Worm (Caenorhabditis elegans) whole organism, L2 larva: ENCODE measurements around the gene F40A3.3.

Experiments
- C34F6.9 ChIP-seq: fragments of 150-350 bp; optimal IDR thresholded peaks from 2 replicates; lab custom pipeline; 2014; ENCODE audit warnings: missing biosample characterization, missing genetic modification characterization
- F13H6.1 ChIP-seq: sonication (generic microtip); optimal IDR thresholded peaks from 2 replicates; lab custom pipeline; 2016; ENCODE audit warnings: missing genetic modification characterization, missing compliant biosample characterization
- R02D3.7 ChIP-seq: fragments of 150-350 bp; optimal IDR thresholded peaks from 2 replicates; lab custom pipeline; 2014; ENCODE audit warnings: missing biosample characterization, missing genetic modification characterization
- Y55F3AM.14 ChIP-seq: fragments of 200-800 bp; sonication (Bioruptor generic); optimal IDR thresholded peaks from 2 replicates; lab custom pipeline; 2018; ENCODE audit warnings: mild to moderate bottlenecking, missing genetic modification characterization, missing compliant biosample characterization
- ceh-82 ChIP-seq: fragments of 150-350 bp; optimal IDR thresholded peaks from 2 replicates; lab custom pipeline; 2014; ENCODE audit warnings: missing biosample characterization, missing genetic modification characterization
- dmd-4 ChIP-seq: sonication (generic microtip); optimal IDR thresholded peaks from 2 replicates; lab custom pipeline; 2017; ENCODE audit warnings: missing biosample characterization, missing genetic modification characterization
- egl-27 ChIP-seq: sonication (generic microtip); optimal IDR thresholded peaks from 3 replicates; lab custom pipeline; 2017; ENCODE audit warnings: missing biosample characterization, missing genetic modification reagents, missing genetic modification characterization
- elt-1 ChIP-seq: fragments of 150-350 bp; optimal IDR thresholded peaks from 2 replicates; lab custom pipeline; 2014; ENCODE audit warnings: missing biosample characterization, missing genetic modification characterization
- fos-1 ChIP-seq: fragments of 150-350 bp; optimal IDR thresholded peaks from 2 replicates; lab custom pipeline; 2014; ENCODE audit warnings: missing biosample characterization, missing genetic modification characterization
- gmeb-1 ChIP-seq: fragments of 150-350 bp; optimal IDR thresholded peaks from 2 replicates; lab custom pipeline; 2014; ENCODE audit warnings: missing biosample characterization, missing genetic modification characterization
- lin-11 ChIP-seq: fragments of 150-350 bp; sonication (generic microtip); optimal IDR thresholded peaks from 2 replicates; lab custom pipeline; 2014; ENCODE audit warnings: missing biosample characterization, missing genetic modification characterization, inconsistent platforms, mixed read lengths
- lin-13 ChIP-seq: fragments of 150-350 bp; optimal IDR thresholded peaks from 2 replicates; lab custom pipeline; 2014; ENCODE audit warnings: missing biosample characterization, missing genetic modification reagents, missing genetic modification characterization
- lin-39 ChIP-seq: fragments of 150-350 bp; optimal IDR thresholded peaks from 2 replicates; lab custom pipeline; 2014; ENCODE audit warnings: missing biosample characterization, missing genetic modification reagents, missing genetic modification characterization
- lsy-2 ChIP-seq, 2 experiments: fragments of 150-350 bp in 1 of 2; sonication (generic microtip) in 1 of 2; optimal IDR thresholded peaks; 2 replicates each; lab custom pipeline; 2014 to 2017; ENCODE audit warnings: missing biosample characterization in 2 of 2, missing genetic modification characterization in 2 of 2
- mab-5 ChIP-seq: fragments of 150-350 bp; optimal IDR thresholded peaks from 2 replicates; lab custom pipeline; 2014; ENCODE audit warnings: missing biosample characterization, missing genetic modification characterization
- mdl-1 ChIP-seq, 2 experiments: fragments of 150-350 bp in 1 of 2; sonication (generic microtip) in 1 of 2; optimal IDR thresholded peaks; 2 replicates each; lab custom pipeline; 2017; ENCODE audit warnings: missing biosample characterization in 2 of 2, missing genetic modification characterization in 2 of 2
- nhr-11 ChIP-seq: fragments of 150-350 bp; optimal IDR thresholded peaks from 2 replicates; lab custom pipeline; 2014; ENCODE audit warnings: missing biosample characterization, missing genetic modification characterization
- nhr-21 ChIP-seq: fragments of 150-350 bp; optimal IDR thresholded peaks from 2 replicates; lab custom pipeline; 2014; ENCODE audit warnings: missing biosample characterization, missing genetic modification characterization
- nhr-23 ChIP-seq: fragments of 150-350 bp; optimal IDR thresholded peaks from 2 replicates; lab custom pipeline; 2014; ENCODE audit warnings: missing biosample characterization, missing genetic modification reagents, missing genetic modification characterization
- nhr-237 ChIP-seq: fragments of 150-350 bp; optimal IDR thresholded peaks from 2 replicates; lab custom pipeline; 2014; ENCODE audit warnings: missing biosample characterization, missing genetic modification characterization
- nhr-6 ChIP-seq: fragments of 150-350 bp; optimal IDR thresholded peaks from 2 replicates; lab custom pipeline; 2014; ENCODE audit warnings: missing biosample characterization, missing genetic modification characterization
- sem-4 ChIP-seq: fragments of 150-350 bp; optimal IDR thresholded peaks from 2 replicates; lab custom pipeline; 2014; ENCODE audit warnings: missing biosample characterization, missing genetic modification reagents, missing genetic modification characterization
- sma-3 ChIP-seq: sonication (generic microtip); optimal IDR thresholded peaks from 2 replicates; lab custom pipeline; 2016; ENCODE audit warnings: missing genetic modification reagents, missing genetic modification characterization, missing compliant biosample characterization
- snpc-4 ChIP-seq: fragments of 150-350 bp; optimal IDR thresholded peaks from 2 replicates; lab custom pipeline; 2014; ENCODE audit warnings: missing biosample characterization, missing genetic modification characterization
- unc-39 ChIP-seq: fragments of 150-350 bp; optimal IDR thresholded peaks from 2 replicates; lab custom pipeline; 2014; ENCODE audit warnings: missing biosample characterization, missing genetic modification characterization
- zag-1 ChIP-seq: fragments of 150-350 bp; optimal IDR thresholded peaks from 2 replicates; lab custom pipeline; 2014; ENCODE audit warnings: missing biosample characterization, missing genetic modification characterization
- ztf-11 ChIP-seq: sonication (generic microtip); optimal IDR thresholded peaks from 2 replicates; lab custom pipeline; 2017; ENCODE audit warnings: missing biosample characterization, missing genetic modification characterization

F40A3.3 gene

DNA sequence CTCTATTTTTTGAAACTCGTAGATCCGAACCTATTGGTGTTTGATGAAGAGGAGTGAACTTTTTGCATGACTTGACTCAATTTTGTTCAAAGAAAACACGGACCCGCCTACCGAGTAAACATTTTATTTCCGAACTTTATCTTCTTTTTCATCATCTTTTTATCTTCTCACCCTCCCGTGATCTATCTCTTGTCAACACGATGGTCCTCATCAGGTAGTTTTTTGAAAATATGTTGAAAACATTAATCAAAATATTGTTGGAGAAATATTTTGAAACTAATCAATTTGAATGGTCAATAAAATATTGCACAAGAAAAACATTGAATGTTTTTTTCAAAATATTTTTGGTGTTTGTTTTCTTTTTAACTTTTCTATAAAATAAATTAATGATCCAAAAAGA, 31.2 kb downstream of the F40A3.3 start:
- TF ChIP-seq ceh-82 (tag; lab: Kevin White, UChicago) (no peak), snpc-4 (tag; lab: Kevin White, UChicago) (no peak), nhr-6 (tag; lab: Kevin White, UChicago) (no peak), F13H6.1 (no peak), mab-5 (tag; lab: Kevin White, UChicago) (no peak), ztf-11 (tag; lab: Kevin White, UChicago) (no peak), mdl-1 (tag; optimal IDR thresholded peaks at IDR 0.05; lab: Kevin White, UChicago) (no peak), nhr-23 (tag; lab: Kevin White, UChicago) (no peak), R02D3.7 (tag; lab: Kevin White, UChicago) (no peak), C34F6.9 (tag; lab: Kevin White, UChicago) (no peak), nhr-237 (no peak)

- no peak for TF ChIP-seq R02D3.7 (tag; lab: Kevin White, UChicago)
- no peak for TF ChIP-seq lin-13 (GFP tag; lab: Kevin White, UChicago)
- TF ChIP-seq lin-11 (tag; lab: Kevin White, UChicago), result no peak
- no peak for TF ChIP-seq nhr-11 (tag; lab: Kevin White, UChicago)
- no peak for TF ChIP-seq egl-27 (tag; lab: Kevin White, UChicago)
- TF ChIP-seq snpc-4 (tag; lab: Kevin White, UChicago), result no peak
- TF ChIP-seq lin-39, result no peak
- TF ChIP-seq nhr-23 (tag; lab: Kevin White, UChicago), result no peak
- no peak for TF ChIP-seq zag-1 (tag; lab: Kevin White, UChicago)
- no peak for TF ChIP-seq gmeb-1
- TF ChIP-seq Y55F3AM.14, result no peak
- no peak for TF ChIP-seq dmd-4
These were observed 48.2 kb downstream of the F40A3.3 start, which contains the start of gene srsx-7 for ce11 chrV:7925483-7925882. TSS of gene srsx-7 (plus strand) at chrV:7925783.

ce11 chrV:7926784-7927183, 49.5 kb downstream of the F40A3.3 start, which contains the start of gene srsx-6:
TSS of gene srsx-6 (plus strand) at chrV:7927084.
- TF ChIP-seq C34F6.9 (tag; lab: Kevin White, UChicago) (no peak), lin-39 (no peak), unc-39 (tag; lab: Kevin White, UChicago) (no peak), sma-3 (GFP tag; lab: Kevin White, UChicago) (no peak), Y55F3AM.14 (no peak), elt-1 (tag; lab: Kevin White, UChicago) (no peak), sem-4 (tag; lab: Kevin White, UChicago) (no peak), snpc-4 (tag; lab: Kevin White, UChicago) (no peak), lsy-2 (tag; optimal IDR thresholded peaks at IDR 0.05; lab: Kevin White, UChicago) (no peak), nhr-237 (no peak), nhr-21 (tag; lab: Kevin White, UChicago) (no peak), fos-1 (tag; lab: Kevin White, UChicago) (no peak)
